Fruit fly (Drosophila melanogaster) whole organism, embryonic: ENCODE data around the gene PDCD-5.

ENCODE experiments used
- Bgb ChIP-seq: fragments of 200-800 bp; sonication (Bioruptor generic); IDR thresholded peaks from 2 replicates; pipeline ENCODE4 v1.3.6; 2022; ENCODE audit warnings: missing biosample characterization, missing genetic modification characterization; ENCODE audit not compliant: partially characterized antibody
- BtbVII ChIP-seq: fragments of 200-800 bp; sonication (Bioruptor generic); optimal IDR thresholded peaks from 3 replicates; lab custom pipeline; 2017; ENCODE audit warnings: missing biosample characterization, mild to moderate bottlenecking, missing genetic modification characterization
- Bteb2 ChIP-seq: fragments of 200-800 bp; sonication (Bioruptor generic); optimal IDR thresholded peaks from 2 replicates; lab custom pipeline; 2016; ENCODE audit warnings: missing biosample characterization, missing genetic modification characterization
- CG10267 ChIP-seq: fragments of 200-800 bp; sonication (Bioruptor generic); optimal IDR thresholded peaks from 2 replicates; lab custom pipeline; 2018; ENCODE audit warnings: missing biosample characterization, mild to moderate bottlenecking, missing genetic modification characterization, moderate library complexity
- CG10654 ChIP-seq: fragments of 200-800 bp; sonication (Bioruptor generic); optimal IDR thresholded peaks from 2 replicates; lab custom pipeline; 2016; ENCODE audit warnings: missing biosample characterization, missing genetic modification characterization
- CG11398 ChIP-seq: fragments of 200-800 bp; sonication (Bioruptor generic); optimal IDR thresholded peaks from 2 replicates; lab custom pipeline; 2016; ENCODE audit warnings: missing biosample characterization, missing genetic modification characterization
- CG14441 ChIP-seq: fragments of 200-800 bp; sonication (Bioruptor generic); IDR thresholded peaks from 2 replicates; pipeline ENCODE4 v1.3.6; 2022; ENCODE audit warnings: missing biosample characterization, missing genetic modification characterization
- CG14860 ChIP-seq: fragments of 200-800 bp; sonication (Bioruptor generic); IDR thresholded peaks from 3 replicates; pipeline ENCODE4 v1.3.6; 2022; ENCODE audit warnings: missing biosample characterization, missing genetic modification characterization; ENCODE audit not compliant: partially characterized antibody
- CG1647 ChIP-seq: fragments of 200-800 bp; sonication (Bioruptor generic); optimal IDR thresholded peaks from 3 replicates; lab custom pipeline; 2016; ENCODE audit warnings: missing biosample characterization, missing genetic modification characterization
- CG16815 ChIP-seq: fragments of 200-800 bp; sonication (Bioruptor generic); optimal IDR thresholded peaks from 3 replicates; lab custom pipeline; 2017; ENCODE audit warnings: missing biosample characterization, mild to moderate bottlenecking, missing genetic modification characterization
- CG1792 ChIP-seq: fragments of 200-800 bp; sonication (Bioruptor generic); optimal IDR thresholded peaks from 2 replicates; lab custom pipeline; 2016; ENCODE audit warnings: missing biosample characterization, missing genetic modification characterization
- CG2202 ChIP-seq: fragments of 200-800 bp; sonication (Bioruptor generic); optimal IDR thresholded peaks from 2 replicates; lab custom pipeline; 2018; ENCODE audit warnings: missing biosample characterization, mild to moderate bottlenecking, missing genetic modification characterization
- CG30431 ChIP-seq: fragments of 200-800 bp; sonication (Bioruptor generic); optimal IDR thresholded peaks from 2 replicates; lab custom pipeline; 2017; ENCODE audit warnings: missing biosample characterization, missing genetic modification characterization
- CG3838 ChIP-seq: fragments of 200-800 bp; sonication (Bioruptor generic); optimal IDR thresholded peaks from 3 replicates; lab custom pipeline; 2016; ENCODE audit warnings: missing biosample characterization, missing genetic modification characterization
- CG4360 ChIP-seq: fragments of 200-800 bp; sonication (Bioruptor generic); IDR thresholded peaks from 2 replicates; pipeline ENCODE4 v1.3.6; 2022; ENCODE audit warnings: missing biosample characterization, missing genetic modification characterization
- CG6175 ChIP-seq: fragments of 200-800 bp; sonication (Bioruptor generic); IDR thresholded peaks from 3 replicates; pipeline ENCODE4 v1.3.6; 2022; ENCODE audit warnings: missing biosample characterization, missing genetic modification characterization
- CG7271 ChIP-seq: fragments of 200-800 bp; sonication (Bioruptor generic); optimal IDR thresholded peaks from 2 replicates; lab custom pipeline; 2018; ENCODE audit warnings: missing biosample characterization, mild to moderate bottlenecking, missing genetic modification characterization, moderate library complexity
- CG8281 ChIP-seq: fragments of 200-800 bp; sonication (Bioruptor generic); optimal IDR thresholded peaks from 2 replicates; lab custom pipeline; 2018; ENCODE audit warnings: missing biosample characterization, mild to moderate bottlenecking, missing genetic modification characterization, moderate library complexity
- CG8388 ChIP-seq: fragments of 200-800 bp; sonication (Bioruptor generic); optimal IDR thresholded peaks from 2 replicates; lab custom pipeline; 2019; ENCODE audit warnings: missing biosample characterization, mild to moderate bottlenecking, missing genetic modification characterization, moderate library complexity
- CG9797 ChIP-seq: fragments of 200-800 bp; sonication (Bioruptor generic); optimal IDR thresholded peaks from 3 replicates; lab custom pipeline; 2018; ENCODE audit warnings: missing biosample characterization, mild to moderate bottlenecking, missing genetic modification characterization
- Dp ChIP-seq: fragments of 200-800 bp; sonication (Bioruptor generic); optimal IDR thresholded peaks from 2 replicates; lab custom pipeline; 2018; ENCODE audit warnings: missing biosample characterization, mild to moderate bottlenecking, missing genetic modification characterization, moderate library complexity
- Hr3 ChIP-seq: fragments of 200-800 bp; sonication (Bioruptor generic); optimal IDR thresholded peaks from 3 replicates; lab custom pipeline; 2016; ENCODE audit warnings: missing biosample characterization, missing genetic modification characterization
- Hr51 ChIP-seq, 2 experiments: fragments of 200-800 bp; sonication (Bioruptor generic); optimal IDR thresholded peaks; 2 replicates in 1 of 2; 3 replicates in 1 of 2; lab custom pipeline; 2016 to 2018; ENCODE audit warnings: missing biosample characterization in 2 of 2, missing genetic modification characterization in 2 of 2, mild to moderate bottlenecking in 1 of 2, moderate library complexity in 1 of 2
- MTF-1 ChIP-seq: fragments of 200-800 bp; sonication (Bioruptor generic); optimal IDR thresholded peaks from 2 replicates; lab custom pipeline; 2018; ENCODE audit warnings: missing biosample characterization, mild to moderate bottlenecking, missing genetic modification characterization, borderline replicate concordance
- Myb ChIP-seq: fragments of 200-800 bp; sonication (Bioruptor generic); optimal IDR thresholded peaks from 2 replicates; lab custom pipeline; 2016; ENCODE audit warnings: missing biosample characterization, missing genetic modification characterization
- Rx ChIP-seq: fragments of 200-800 bp; sonication (Bioruptor generic); IDR thresholded peaks from 2 replicates; pipeline ENCODE4 v1.3.6; 2022; ENCODE audit warnings: missing biosample characterization, missing genetic modification characterization
- Six4 ChIP-seq: fragments of 200-800 bp; sonication (Bioruptor generic); optimal IDR thresholded peaks from 2 replicates; lab custom pipeline; 2016; ENCODE audit warnings: missing biosample characterization, missing genetic modification characterization
- Sox102F ChIP-seq: fragments of 200-800 bp; sonication (Bioruptor generic); optimal IDR thresholded peaks from 2 replicates; lab custom pipeline; 2018; ENCODE audit warnings: missing biosample characterization, mild to moderate bottlenecking, missing genetic modification characterization, moderate library complexity
- Spps ChIP-seq: fragments of 200-800 bp; sonication (Bioruptor generic); optimal IDR thresholded peaks from 2 replicates; lab custom pipeline; 2018; ENCODE audit warnings: missing biosample characterization, mild to moderate bottlenecking, missing genetic modification characterization
- ash1 ChIP-seq: fragments of 200-800 bp; sonication (Bioruptor generic); optimal IDR thresholded peaks from 2 replicates; lab custom pipeline; 2018; ENCODE audit warnings: missing biosample characterization, mild to moderate bottlenecking, missing genetic modification characterization
- bsh ChIP-seq, 2 experiments: fragments of 200-800 bp; sonication (Bioruptor generic); optimal IDR thresholded peaks; 2 replicates each; lab custom pipeline; 2017 to 2018; ENCODE audit warnings: mild to moderate bottlenecking in 2 of 2, missing biosample characterization in 2 of 2, missing genetic modification characterization in 2 of 2, moderate library complexity in 1 of 2
- chn ChIP-seq: fragments of 200-800 bp; sonication (Bioruptor generic); optimal IDR thresholded peaks from 2 replicates; lab custom pipeline; 2016; ENCODE audit warnings: missing biosample characterization, missing genetic modification characterization
- dimm ChIP-seq: fragments of 200-800 bp; sonication (Bioruptor generic); IDR thresholded peaks from 2 replicates; pipeline ENCODE4 v1.3.6; 2022; ENCODE audit warnings: missing biosample characterization, missing genetic modification characterization
- en ChIP-seq: fragments of 200-800 bp; sonication (Bioruptor generic); optimal IDR thresholded peaks from 2 replicates; lab custom pipeline; 2016; ENCODE audit warnings: missing biosample characterization, missing genetic modification characterization
- fd96Cb ChIP-seq: fragments of 200-800 bp; sonication (Bioruptor generic); optimal IDR thresholded peaks from 2 replicates; lab custom pipeline; 2018; ENCODE audit warnings: missing biosample characterization, mild to moderate bottlenecking, missing genetic modification characterization, moderate library complexity
- ftz-f1 ChIP-seq: fragments of 200-800 bp; sonication (Bioruptor generic); optimal IDR thresholded peaks from 2 replicates; lab custom pipeline; 2016; ENCODE audit warnings: missing biosample characterization, missing genetic modification characterization
- gsb ChIP-seq: fragments of 200-800 bp; sonication (Bioruptor generic); IDR thresholded peaks from 2 replicates; pipeline ENCODE4 v1.3.6; 2022; ENCODE audit warnings: missing biosample characterization, missing genetic modification characterization
- gt ChIP-seq: fragments of 200-800 bp; sonication (Bioruptor generic); IDR thresholded peaks from 2 replicates; pipeline ENCODE4 v1.3.6; 2022; ENCODE audit warnings: missing biosample characterization, missing genetic modification characterization
- her ChIP-seq: fragments of 200-800 bp; sonication (Bioruptor generic); optimal IDR thresholded peaks from 2 replicates; lab custom pipeline; 2016; ENCODE audit warnings: missing biosample characterization, missing genetic modification characterization
- jumu ChIP-seq: fragments of 200-800 bp; sonication (Bioruptor generic); optimal IDR thresholded peaks from 3 replicates; lab custom pipeline; 2016; ENCODE audit warnings: missing biosample characterization, missing genetic modification characterization
- klu ChIP-seq: fragments of 200-800 bp; sonication (Bioruptor generic); IDR thresholded peaks from 2 replicates; pipeline ENCODE4 v1.3.6; 2022; ENCODE audit warnings: missing biosample characterization, missing genetic modification characterization
- luna ChIP-seq: fragments of 200-800 bp; sonication (Bioruptor generic); optimal IDR thresholded peaks from 2 replicates; lab custom pipeline; 2016; ENCODE audit warnings: missing biosample characterization, missing genetic modification characterization
- salm ChIP-seq: fragments of 200-800 bp; sonication (Bioruptor generic); optimal IDR thresholded peaks from 2 replicates; lab custom pipeline; 2018; ENCODE audit warnings: missing biosample characterization, mild to moderate bottlenecking, missing genetic modification characterization
- sc ChIP-seq, 3 experiments: fragments of >200 bp in 2 of 3; fragments of 200-800 bp in 1 of 3; sonication (Bioruptor generic) in 1 of 3; optimal IDR thresholded peaks; 2 replicates in 2 of 3; 3 replicates in 1 of 3; lab custom pipeline; 2017; ENCODE audit warnings: mild to moderate bottlenecking in 1 of 3, missing biosample characterization in 1 of 3, missing genetic modification characterization in 1 of 3, missing genetic modification reagents in 1 of 3
- sna ChIP-seq: fragments of 200-800 bp; sonication (Bioruptor generic); IDR thresholded peaks from 2 replicates; pipeline ENCODE4 v1.3.6; 2022; ENCODE audit warnings: missing biosample characterization, missing genetic modification characterization; ENCODE audit not compliant: partially characterized antibody
- stwl ChIP-seq: fragments of 200-800 bp; sonication (Bioruptor generic); optimal IDR thresholded peaks from 3 replicates; lab custom pipeline; 2018; ENCODE audit warnings: missing biosample characterization, mild to moderate bottlenecking, missing genetic modification characterization, moderate library complexity
- tio ChIP-seq: fragments of 200-800 bp; sonication (Bioruptor generic); optimal IDR thresholded peaks from 2 replicates; lab custom pipeline; 2017; ENCODE audit warnings: missing biosample characterization, missing genetic modification characterization, inconsistent platforms
- unpg ChIP-seq: fragments of 200-800 bp; sonication (Bioruptor generic); optimal IDR thresholded peaks from 3 replicates; lab custom pipeline; 2018; ENCODE audit warnings: missing biosample characterization, mild to moderate bottlenecking, missing genetic modification characterization, moderate library complexity
- zen ChIP-seq: fragments of 200-800 bp; sonication (Bioruptor generic); optimal IDR thresholded peaks from 3 replicates; lab custom pipeline; 2018; ENCODE audit warnings: missing biosample characterization, mild to moderate bottlenecking, missing genetic modification characterization, moderate library complexity

The PDCD-5 gene

dm6 chr3L:16228659-16229205 is 3.1 kb downstream of the PDCD-5 start, which contains the start of gene Tmx3 (continued):
- TF ChIP-seq bsh (GFP tag; optimal IDR thresholded peaks at IDR 0.05; lab: Kevin White, UChicago) (peak in 1 of 2 experiments; percentile 90), Sox102F (GFP tag; lab: Kevin White, UChicago) (peak; percentile 92), CG2202 (peak; percentile 61), Hr51 (GFP tag; optimal IDR thresholded peaks at IDR 0.05; lab: Kevin White, UChicago) (peak; percentile 74 to 89), jumu (GFP tag; lab: Kevin White, UChicago) (peak; percentile 23), stwl (tag; lab: Kevin White, UChicago) (peak; percentile 81), CG10654 (GFP tag; lab: Kevin White, UChicago) (peak; percentile 87), unpg (GFP tag; lab: Kevin White, UChicago) (no peak), Dp (peak; percentile 28), CG14441 (GFP tag; lab: Robert Waterston, UW) (peak; percentile 94), sc (optimal IDR thresholded peaks at IDR 0.05; lab: Kevin White, UChicago) (no peak), sc (GFP tag; optimal IDR thresholded peaks at IDR 0.05; lab: Kevin White, UChicago) (peak; percentile 74), CG7271 (tag; lab: Kevin White, UChicago) (peak; percentile 52), salm (tag; lab: Kevin White, UChicago) (no peak), CG4360 (GFP tag; lab: Robert Waterston, UW) (peak; percentile 68), Rx (peak; percentile 89), CG8281 (tag; lab: Kevin White, UChicago) (peak; percentile 50), Bteb2 (GFP tag; lab: Kevin White, UChicago) (peak; percentile 48), MTF-1 (no peak), en (GFP tag; lab: Kevin White, UChicago) (no peak), fd96Cb (tag; lab: Kevin White, UChicago) (peak; percentile 89), CG10267 (peak; percentile 84), ftz-f1 (GFP tag; lab: Kevin White, UChicago) (no peak), CG6175 (GFP tag; lab: Robert Waterston, UW) (peak; percentile 65; the same call in 2 of the 3 replicates), Six4 (GFP tag; lab: Kevin White, UChicago) (peak; percentile 75), CG16815 (peak; percentile 84), zen (peak; percentile 89), tio (GFP tag; lab: Kevin White, UChicago) (peak; percentile 91), her (peak; percentile 9), luna (no peak), CG8388 (GFP tag; lab: Kevin White, UChicago) (peak; percentile 84), klu (GFP tag; lab: Robert Waterston, UW) (no peak), CG30431 (GFP tag; lab: Kevin White, UChicago) (peak; percentile 66), BtbVII (GFP tag; lab: Kevin White, UChicago) (no peak), gt (GFP tag; lab: Robert Waterston, UW) (peak; percentile 80), Bgb (GFP tag; lab: Robert Waterston, UW) (no peak), CG3838 (GFP tag; lab: Kevin White, UChicago) (peak; percentile 70), CG9797 (GFP tag; lab: Kevin White, UChicago) (peak; percentile 38), sna (no peak), CG14860 (no peak), Myb (peak; percentile 20), Spps (tag; lab: Kevin White, UChicago) (peak; percentile 62), ash1 (GFP tag; lab: Kevin White, UChicago) (no peak), gsb (no peak), CG1647 (GFP tag; lab: Kevin White, UChicago) (peak; percentile 39), CG1792 (peak; percentile 12), chn (GFP tag; lab: Kevin White, UChicago) (peak; percentile 59), CG11398 (no peak), Hr3 (GFP tag; lab: Kevin White, UChicago) (peak; percentile 93), dimm (GFP tag; lab: Robert Waterston, UW) (peak; percentile 84)
